Worm (Caenorhabditis elegans): ENCODE results near the gene smgl-2.

- TF ChIP-seq him-1 (tag; optimal IDR thresholded peaks at IDR 0.05) = no peak
- no peak for TF ChIP-seq dao-5 (tag; optimal IDR thresholded peaks at IDR 0.05)
- no peak for TF ChIP-seq W03F9.2 (tag; optimal IDR thresholded peaks at IDR 0.05)
These were observed 55.6 kb downstream of the smgl-2 start for ce11 chrIV:3781539-3781938.

Data from whole organism, L4/young adult.